Fruit fly (Drosophila melanogaster) whole organism, embryonic: ENCODE results near the gene CG18473.

Experiments
- CG10543 ChIP-seq: fragments of 200-800 bp; sonication (Bioruptor generic); optimal IDR thresholded peaks from 3 replicates; lab custom pipeline; 2017; ENCODE audit warnings: missing biosample characterization, mild to moderate bottlenecking, missing genetic modification characterization, moderate library complexity
- CG11504 ChIP-seq: fragments of 200-800 bp; sonication (Bioruptor generic); optimal IDR thresholded peaks from 3 replicates; lab custom pipeline; 2019; ENCODE audit warnings: missing biosample characterization, mild to moderate bottlenecking, missing genetic modification characterization, moderate library complexity
- CG11696 ChIP-seq: fragments of 200-800 bp; sonication (Bioruptor generic); IDR thresholded peaks from 2 replicates; pipeline ENCODE4 v1.3.6; 2022; ENCODE audit warnings: missing biosample characterization, missing genetic modification characterization
- CG1233 ChIP-seq: fragments of 200-800 bp; sonication (Bioruptor generic); optimal IDR thresholded peaks from 4 replicates; lab custom pipeline; 2018; ENCODE audit warnings: missing biosample characterization, mild to moderate bottlenecking, missing genetic modification characterization
- CG12391 ChIP-seq: fragments of 200-800 bp; sonication (Bioruptor generic); optimal IDR thresholded peaks from 3 replicates; lab custom pipeline; 2018; ENCODE audit warnings: missing biosample characterization, mild to moderate bottlenecking, missing genetic modification characterization, moderate library complexity
- CG13424 ChIP-seq: fragments of 200-800 bp; sonication (Bioruptor generic); optimal IDR thresholded peaks from 2 replicates; lab custom pipeline; 2019; ENCODE audit warnings: missing biosample characterization, mild to moderate bottlenecking, missing genetic modification characterization, moderate library complexity
- CG13775 ChIP-seq: fragments of 200-800 bp; sonication (Bioruptor generic); optimal IDR thresholded peaks from 3 replicates; lab custom pipeline; 2017; ENCODE audit warnings: missing biosample characterization, mild to moderate bottlenecking, missing genetic modification characterization
- CG14441 ChIP-seq: fragments of 200-800 bp; sonication (Bioruptor generic); IDR thresholded peaks from 2 replicates; pipeline ENCODE4 v1.3.6; 2022; ENCODE audit warnings: missing biosample characterization, missing genetic modification characterization
- CG14965 ChIP-seq: fragments of 200-800 bp; sonication (Bioruptor generic); optimal IDR thresholded peaks from 2 replicates; lab custom pipeline; 2016; ENCODE audit warnings: missing biosample characterization, missing genetic modification characterization, borderline replicate concordance
- CG17385 ChIP-seq: fragments of 200-800 bp; sonication (Bioruptor generic); optimal IDR thresholded peaks from 3 replicates; lab custom pipeline; 2018; ENCODE audit warnings: missing biosample characterization, mild to moderate bottlenecking, missing genetic modification characterization
- CG17612 ChIP-seq: fragments of 200-800 bp; sonication (Bioruptor generic); IDR thresholded peaks from 2 replicates; pipeline ENCODE4 v1.3.6; 2022; ENCODE audit warnings: missing biosample characterization, missing genetic modification characterization
- CG18599 ChIP-seq: fragments of 200-800 bp; sonication (Bioruptor generic); optimal IDR thresholded peaks from 3 replicates; lab custom pipeline; 2017; ENCODE audit warnings: missing biosample characterization, missing genetic modification characterization, mild to moderate bottlenecking, moderate library complexity, missing genetic modification reagents
- CG31365 ChIP-seq: fragments of 200-800 bp; sonication (Bioruptor generic); optimal IDR thresholded peaks from 2 replicates; lab custom pipeline; 2018; ENCODE audit warnings: missing biosample characterization, mild to moderate bottlenecking, missing genetic modification characterization
- CG31388 ChIP-seq: fragments of 200-800 bp; sonication (Bioruptor generic); optimal IDR thresholded peaks from 2 replicates; lab custom pipeline; 2016; ENCODE audit warnings: missing biosample characterization, missing genetic modification characterization
- CG32767 ChIP-seq: fragments of 200-800 bp; sonication (Bioruptor generic); IDR thresholded peaks from 2 replicates; pipeline ENCODE4 v1.3.6; 2022; ENCODE audit warnings: missing biosample characterization, missing genetic modification characterization
- CG3281 ChIP-seq: fragments of 200-800 bp; sonication (Bioruptor generic); optimal IDR thresholded peaks from 3 replicates; lab custom pipeline; 2017; ENCODE audit warnings: missing biosample characterization, mild to moderate bottlenecking, missing genetic modification characterization
- CG33213 ChIP-seq: fragments of 200-800 bp; sonication (Bioruptor generic); optimal IDR thresholded peaks from 3 replicates; lab custom pipeline; 2016; ENCODE audit warnings: missing biosample characterization, missing genetic modification characterization
- CG33557 ChIP-seq: fragments of 200-800 bp; sonication (Bioruptor generic); optimal IDR thresholded peaks from 2 replicates; lab custom pipeline; 2019; ENCODE audit warnings: missing biosample characterization, mild to moderate bottlenecking, missing genetic modification characterization, moderate library complexity
- CG5180 ChIP-seq: fragments of 200-800 bp; sonication (Bioruptor generic); optimal IDR thresholded peaks from 3 replicates; lab custom pipeline; 2017; ENCODE audit warnings: missing biosample characterization, missing genetic modification characterization, mild to moderate bottlenecking, moderate library complexity, missing genetic modification reagents
- CG6813 ChIP-seq: fragments of 200-800 bp; sonication (Bioruptor generic); optimal IDR thresholded peaks from 2 replicates; lab custom pipeline; 2017; ENCODE audit warnings: missing biosample characterization, missing genetic modification characterization, mild to moderate bottlenecking, moderate library complexity, missing genetic modification reagents
- CG7372 ChIP-seq: fragments of 200-800 bp; sonication (Bioruptor generic); IDR thresholded peaks from 2 replicates; pipeline ENCODE4 v1.3.6; 2022; ENCODE audit warnings: missing biosample characterization, missing genetic modification characterization
- CG7786 ChIP-seq: fragments of 200-800 bp; sonication (Bioruptor generic); optimal IDR thresholded peaks from 2 replicates; lab custom pipeline; 2016; ENCODE audit warnings: missing biosample characterization, missing genetic modification characterization
- CG7987 ChIP-seq: fragments of 200-800 bp; sonication (Bioruptor generic); optimal IDR thresholded peaks from 2 replicates; lab custom pipeline; 2018; ENCODE audit warnings: missing biosample characterization, mild to moderate bottlenecking, missing genetic modification characterization, moderate library complexity
- CG8388 ChIP-seq: fragments of 200-800 bp; sonication (Bioruptor generic); optimal IDR thresholded peaks from 2 replicates; lab custom pipeline; 2019; ENCODE audit warnings: missing biosample characterization, mild to moderate bottlenecking, missing genetic modification characterization, moderate library complexity
- CG9797 ChIP-seq: fragments of 200-800 bp; sonication (Bioruptor generic); optimal IDR thresholded peaks from 3 replicates; lab custom pipeline; 2018; ENCODE audit warnings: missing biosample characterization, mild to moderate bottlenecking, missing genetic modification characterization
- CrebB ChIP-seq: fragments of 200-800 bp; sonication (Bioruptor generic); optimal IDR thresholded peaks from 3 replicates; lab custom pipeline; 2018; ENCODE audit warnings: missing biosample characterization, mild to moderate bottlenecking, missing genetic modification characterization
- D19B ChIP-seq: fragments of 200-800 bp; sonication (Bioruptor generic); optimal IDR thresholded peaks from 2 replicates; lab custom pipeline; 2017; ENCODE audit warnings: missing biosample characterization, mild to moderate bottlenecking, missing genetic modification characterization
- Drgx ChIP-seq: fragments of 200-800 bp; sonication (Bioruptor generic); IDR thresholded peaks from 2 replicates; pipeline ENCODE4 v1.3.6; 2022; ENCODE audit warnings: missing biosample characterization, missing genetic modification characterization
- MBD-R2 ChIP-seq: fragments of 200-800 bp; sonication (Bioruptor generic); IDR thresholded peaks from 2 replicates; pipeline ENCODE4 v1.3.6; 2022; ENCODE audit warnings: missing biosample characterization, missing genetic modification characterization
- MTF-1 ChIP-seq: fragments of 200-800 bp; sonication (Bioruptor generic); optimal IDR thresholded peaks from 2 replicates; lab custom pipeline; 2018; ENCODE audit warnings: missing biosample characterization, mild to moderate bottlenecking, missing genetic modification characterization, borderline replicate concordance
- Mes4 ChIP-seq: fragments of 200-800 bp; sonication (Bioruptor generic); optimal IDR thresholded peaks from 2 replicates; lab custom pipeline; 2016; ENCODE audit warnings: missing biosample characterization, missing genetic modification characterization
- NFAT ChIP-seq: fragments of 200-800 bp; sonication (Bioruptor generic); IDR thresholded peaks from 2 replicates; pipeline ENCODE4 v1.3.6; 2022; ENCODE audit warnings: missing biosample characterization, missing genetic modification characterization
- PHDP ChIP-seq: fragments of 200-800 bp; sonication (Bioruptor generic); optimal IDR thresholded peaks from 3 replicates; lab custom pipeline; 2018; ENCODE audit warnings: missing biosample characterization, mild to moderate bottlenecking, missing genetic modification characterization, moderate library complexity
- Scr ChIP-seq: fragments of 200-800 bp; sonication (Bioruptor generic); IDR thresholded peaks from 2 replicates; pipeline ENCODE4 v1.3.6; 2022; ENCODE audit warnings: missing biosample characterization, missing genetic modification characterization; ENCODE audit not compliant: partially characterized antibody
- ash1 ChIP-seq: fragments of 200-800 bp; sonication (Bioruptor generic); optimal IDR thresholded peaks from 2 replicates; lab custom pipeline; 2018; ENCODE audit warnings: missing biosample characterization, mild to moderate bottlenecking, missing genetic modification characterization
- bowl ChIP-seq: fragments of 200-800 bp; sonication (Bioruptor generic); IDR thresholded peaks from 2 replicates; pipeline ENCODE4 v1.3.6; 2022; ENCODE audit warnings: missing biosample characterization, missing genetic modification characterization
- cad ChIP-seq: fragments of >200 bp; optimal IDR thresholded peaks from 2 replicates; lab custom pipeline; 2017; ENCODE audit warnings: missing biosample characterization, missing genetic modification characterization
- dysf ChIP-seq: fragments of 200-800 bp; sonication (Bioruptor generic); IDR thresholded peaks from 3 replicates; pipeline ENCODE4 v1.3.6; 2022; ENCODE audit warnings: missing biosample characterization, missing genetic modification characterization
- gce ChIP-seq: fragments of 200-800 bp; sonication (Bioruptor generic); IDR thresholded peaks from 3 replicates; pipeline ENCODE4 v1.3.6; 2022; ENCODE audit warnings: missing biosample characterization, missing genetic modification characterization
- gcm ChIP-seq: fragments of 200-800 bp; sonication (Bioruptor generic); optimal IDR thresholded peaks from 2 replicates; lab custom pipeline; 2019; ENCODE audit warnings: missing biosample characterization, mild to moderate bottlenecking, missing genetic modification characterization, moderate library complexity
- hb ChIP-seq: fragments of 200-800 bp; sonication (Bioruptor generic); IDR thresholded peaks from 3 replicates; pipeline ENCODE4 v1.3.6; 2022; ENCODE audit warnings: missing biosample characterization, missing genetic modification characterization; ENCODE audit not compliant: partially characterized antibody
- hkb ChIP-seq, 2 experiments: fragments of 200-800 bp in 1 of 2; fragments of >200 bp in 1 of 2; sonication (Bioruptor generic) in 1 of 2; IDR thresholded peaks in 1 of 2; optimal IDR thresholded peaks in 1 of 2; 2 replicates each; pipeline versions ENCODE4 v1.3.6 to Lab custom; 2017 to 2022; ENCODE audit warnings: missing biosample characterization in 1 of 2, missing genetic modification characterization in 1 of 2
- inv ChIP-seq: fragments of 200-800 bp; sonication (Bioruptor generic); IDR thresholded peaks from 2 replicates; pipeline ENCODE4 v1.3.6; 2022; ENCODE audit warnings: missing biosample characterization, missing genetic modification characterization; ENCODE audit not compliant: partially characterized antibody
- ken ChIP-seq: fragments of 200-800 bp; sonication (Bioruptor generic); IDR thresholded peaks from 3 replicates; pipeline ENCODE4 v1.3.6; 2022; ENCODE audit warnings: missing biosample characterization, missing genetic modification characterization
- peb ChIP-seq: fragments of 200-800 bp; sonication (Bioruptor generic); IDR thresholded peaks from 2 replicates; pipeline ENCODE4 v1.3.6; 2022; ENCODE audit warnings: missing biosample characterization, missing genetic modification characterization
- row ChIP-seq: fragments of 200-800 bp; sonication (Bioruptor generic); IDR thresholded peaks from 3 replicates; pipeline ENCODE4 v1.3.6; 2022; ENCODE audit warnings: missing biosample characterization, missing genetic modification characterization
- usp ChIP-seq: fragments of >200 bp; optimal IDR thresholded peaks from 2 replicates; lab custom pipeline; 2017; ENCODE audit warnings: missing biosample characterization, missing genetic modification characterization
- zf30C ChIP-seq: fragments of 200-800 bp; sonication (Bioruptor generic); optimal IDR thresholded peaks from 3 replicates; lab custom pipeline; 2018; ENCODE audit warnings: missing biosample characterization, mild to moderate bottlenecking, missing genetic modification characterization

CG18473 gene

dm6 chr3R:9394385-9395042, 31.4 kb downstream of the CG18473 start, which contains the start of gene FER (continued):
- TF ChIP-seq CG18599 (GFP tag; lab: Kevin White, UChicago), result peak; percentile 45
- TF ChIP-seq CG13424 (tag; lab: Kevin White, UChicago), result peak; percentile 0
- TF ChIP-seq hkb (optimal IDR thresholded peaks at IDR 0.05; lab: Kevin White, UChicago), result no peak
- peak; percentile 47 for TF ChIP-seq hkb (GFP tag; IDR thresholded peaks at IDR 0.05; lab: Robert Waterston, UW)
- peak; percentile 1 for TF ChIP-seq CG11504 (tag; lab: Kevin White, UChicago)
- TF ChIP-seq CG32767 (GFP tag; lab: Robert Waterston, UW), result no peak
- no peak for TF ChIP-seq CG31388 (GFP tag; lab: Kevin White, UChicago)
- TF ChIP-seq NFAT, result peak; percentile 68
- peak; percentile 75 for TF ChIP-seq CrebB (tag; lab: Kevin White, UChicago)
- TF ChIP-seq CG14965, result no peak
- TF ChIP-seq cad (GFP tag; lab: Kevin White, UChicago), result no peak
- peak; percentile 23 for TF ChIP-seq CG3281
- peak; percentile 38 for TF ChIP-seq CG17385 (GFP tag; lab: Kevin White, UChicago)
- TF ChIP-seq Mes4 (GFP tag; lab: Kevin White, UChicago), result peak; percentile 26
- 0 out of 2 replicates have a peak, but pooled peaks have one; percentile 37 for TF ChIP-seq CG7372 (GFP tag; lab: Robert Waterston, UW)
- TF ChIP-seq Scr (GFP tag; lab: Robert Waterston, UW), result peak; percentile 52
- TF ChIP-seq CG9797 (GFP tag; lab: Kevin White, UChicago), result no peak
- TF ChIP-seq CG33557 (GFP tag; lab: Kevin White, UChicago), result peak; percentile 21
- TF ChIP-seq usp (GFP tag; lab: Kevin White, UChicago), result no peak
- no peak for TF ChIP-seq hb (GFP tag; lab: Robert Waterston, UW)
- TF ChIP-seq CG1233 (GFP tag; lab: Kevin White, UChicago), result no peak
- peak; percentile 47; the same call in 1 of the 3 replicates for TF ChIP-seq ken (GFP tag; lab: Robert Waterston, UW)
- TF ChIP-seq CG5180, result peak; percentile 55
- peak; percentile 28; the same call in 1 of the 2 replicates for TF ChIP-seq MBD-R2 (GFP tag; lab: Robert Waterston, UW)
- peak; percentile 88 for TF ChIP-seq CG7987 (GFP tag; lab: Kevin White, UChicago)
- peak; percentile 30 for TF ChIP-seq gcm (GFP tag; lab: Kevin White, UChicago)
- TF ChIP-seq D19B (GFP tag; lab: Kevin White, UChicago), result no peak
- peak; percentile 86 for TF ChIP-seq zf30C (GFP tag; lab: Kevin White, UChicago)
- peak; percentile 82 for TF ChIP-seq row
- peak; percentile 70 for TF ChIP-seq CG6813 (GFP tag; lab: Kevin White, UChicago)
- TF ChIP-seq CG11696 (GFP tag; lab: Robert Waterston, UW), result 0 out of 2 replicates have a peak, but pooled peaks have one; percentile 34
- peak; percentile 50 for TF ChIP-seq PHDP
- TF ChIP-seq CG12391 (tag; lab: Kevin White, UChicago), result peak; percentile 1
- no peak for TF ChIP-seq CG17612 (GFP tag; lab: Robert Waterston, UW)
- peak; percentile 29 for TF ChIP-seq CG8388 (GFP tag; lab: Kevin White, UChicago)
- peak; percentile 37; the same call in 1 of the 2 replicates for TF ChIP-seq inv (GFP tag; lab: Robert Waterston, UW)
- TF ChIP-seq MTF-1 (GFP tag; lab: Kevin White, UChicago), result peak; percentile 70
- peak; percentile 72 for TF ChIP-seq CG10543 (GFP tag; lab: Kevin White, UChicago)
- TF ChIP-seq dysf (GFP tag; lab: Robert Waterston, UW), result peak; percentile 20; the same call in 1 of the 3 replicates
- TF ChIP-seq ash1 (GFP tag; lab: Kevin White, UChicago), result peak; percentile 61
- peak; percentile 34 for TF ChIP-seq CG33213 (GFP tag; lab: Kevin White, UChicago)
- TF ChIP-seq CG31365 (tag; lab: Kevin White, UChicago), result peak; percentile 14
- no peak for TF ChIP-seq peb (GFP tag; lab: Robert Waterston, UW)
- peak; percentile 35; the same call in 1 of the 2 replicates for TF ChIP-seq Drgx (GFP tag; lab: Robert Waterston, UW)
- TF ChIP-seq bowl (GFP tag; lab: Robert Waterston, UW), result 0 out of 2 replicates have a peak, but pooled peaks have one; percentile 22
- peak; percentile 22 for TF ChIP-seq CG7786
- peak; percentile 11; the same call in 1 of the 2 replicates for TF ChIP-seq CG14441 (GFP tag; lab: Robert Waterston, UW)
- peak; percentile 5 for TF ChIP-seq CG13775
- no peak; the same call in 2 of the 3 replicates for TF ChIP-seq gce
- TF ChIP-seq, all 482 proteins: peak for 216
